Worm (Caenorhabditis elegans) whole organism, mixed stage, embryonic: Measurements from ENCODE around the gene cyld-1.

Source experiments
- lsy-2 ChIP-seq: fragments of 150-350 bp; optimal IDR thresholded peaks from 2 replicates; lab custom pipeline; 2014; ENCODE audit warnings: missing biosample characterization, missing genetic modification characterization
- nhr-12 ChIP-seq: fragments of 150-350 bp; optimal IDR thresholded peaks from 2 replicates; lab custom pipeline; 2014; ENCODE audit warnings: missing biosample characterization, missing genetic modification characterization
- sptf-1 ChIP-seq: sonication (generic microtip); optimal IDR thresholded peaks from 2 replicates; lab custom pipeline; 2017; ENCODE audit warnings: mild to moderate bottlenecking, missing genetic modification characterization, moderate library complexity, missing compliant biosample characterization

DNA sequence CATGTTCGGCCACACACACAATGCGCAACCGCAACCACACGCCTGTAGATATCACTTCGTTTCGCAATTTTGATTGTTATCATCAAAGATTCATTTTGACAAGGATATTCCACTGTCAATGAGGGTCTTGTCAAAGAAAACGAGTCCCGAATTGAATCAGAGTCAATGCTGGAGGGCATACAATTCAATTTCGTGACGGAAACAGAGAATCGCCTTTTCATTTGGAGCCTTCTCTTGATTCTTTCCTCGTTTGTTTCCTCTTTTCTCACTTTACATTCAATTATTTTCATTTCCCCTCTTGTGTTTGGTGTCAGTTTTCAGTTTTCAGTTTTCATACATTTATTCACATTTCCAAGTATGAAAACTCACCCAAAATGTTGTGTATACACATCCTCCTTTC is 43.1 kb downstream of the cyld-1 start:
- TF ChIP-seq lsy-2 (tag; lab: Kevin White, UChicago) (no peak), sptf-1 (no peak), nhr-12 (no peak)
